Fruit fly (Drosophila melanogaster): ENCODE data around the gene sstn.

Gene sstn

dm6 chr3L:15107776-15108379, 13.4 kb upstream of the sstn start (continued):
- TF ChIP-seq CG18476 (GFP tag; optimal IDR thresholded peaks at IDR 0.05) (peak; percentile 11), CG3838 (GFP tag; optimal IDR thresholded peaks at IDR 0.05) (no peak), seq (GFP tag; IDR thresholded peaks at IDR 0.05) (no peak), inv (GFP tag; IDR thresholded peaks at IDR 0.05; ENCODE audit: partially characterized antibody) (no peak), CG9609 (GFP tag; optimal IDR thresholded peaks at IDR 0.05) (no peak), Xrp1 (GFP tag; IDR thresholded peaks at IDR 0.05) (peak; percentile 68; the same call in 1 of the 2 replicates), CG2712 (tag; optimal IDR thresholded peaks at IDR 0.05) (peak; percentile 83), Pdp1 (GFP tag; optimal IDR thresholded peaks at IDR 0.05) (peak in 1 of 2 experiments; percentile 41), CG3065 (GFP tag; optimal IDR thresholded peaks at IDR 0.05) (no peak), CG34376 (GFP tag; optimal IDR thresholded peaks at IDR 0.05) (no peak), CG16779 (GFP tag; IDR thresholded peaks at IDR 0.05) (no peak), gsb-n (tag; optimal IDR thresholded peaks at IDR 0.05) (peak; percentile 65), peb (GFP tag; IDR thresholded peaks at IDR 0.05) (no peak), ash1 (GFP tag; optimal IDR thresholded peaks at IDR 0.05) (no peak), H15 (GFP tag; IDR thresholded peaks at IDR 0.05) (no peak), odd (GFP tag; optimal IDR thresholded peaks at IDR 0.05) (no peak), HLH54F (GFP tag; optimal IDR thresholded peaks at IDR 0.05) (no peak), disco-r (GFP tag; optimal IDR thresholded peaks at IDR 0.05) (no peak), oc (tag; optimal IDR thresholded peaks at IDR 0.05) (no peak), ssp (GFP tag; IDR thresholded peaks at IDR 0.05) (0 out of 2 replicates have a peak, but pooled peaks have one; percentile 16), Mrtf (GFP tag; IDR thresholded peaks at IDR 0.05) (no peak), CG13775 (GFP tag; optimal IDR thresholded peaks at IDR 0.05) (peak; percentile 25), Mes4 (GFP tag; optimal IDR thresholded peaks at IDR 0.05) (no peak), hbn (GFP tag; IDR thresholded peaks at IDR 0.05; ENCODE audit: partially characterized antibody) (no peak), Optix (GFP tag; IDR thresholded peaks at IDR 0.05) (no peak), Myb (GFP tag; optimal IDR thresholded peaks at IDR 0.05) (no peak), Sry-β (GFP tag; optimal IDR thresholded peaks at IDR 0.05) (no peak), Atf6 (GFP tag; IDR thresholded peaks at IDR 0.05) (no peak), CG17568 (GFP tag; optimal IDR thresholded peaks at IDR 0.05) (no peak), jumu (GFP tag; optimal IDR thresholded peaks at IDR 0.05) (no peak), Mad (GFP tag; optimal IDR thresholded peaks at IDR 0.05) (no peak), Stat92E (GFP tag; optimal IDR thresholded peaks at IDR 0.05) (no peak), cas (GFP tag; IDR thresholded peaks at IDR 0.05) (no peak), tup (GFP tag; optimal IDR thresholded peaks at IDR 0.05) (no peak), ap (GFP tag; IDR thresholded peaks at IDR 0.05) (no peak), CG17829 (tag; optimal IDR thresholded peaks at IDR 0.05) (peak; percentile 76), CrebB (tag; optimal IDR thresholded peaks at IDR 0.05) (no peak), CG8281 (tag; optimal IDR thresholded peaks at IDR 0.05) (no peak), Dip3 (GFP tag; optimal IDR thresholded peaks at IDR 0.05) (no peak), lab (GFP tag; optimal IDR thresholded peaks at IDR 0.05) (no peak), Neu2 (GFP tag; optimal IDR thresholded peaks at IDR 0.05; ENCODE audit: borderline replicate concordance) (no peak), Ptx1 (GFP tag; IDR thresholded peaks at IDR 0.05) (peak; percentile 45; the same call in 1 of the 2 replicates), PHDP (tag; optimal IDR thresholded peaks at IDR 0.05) (peak; percentile 46), Ets65A (GFP tag) (peak; percentile 75), sens (GFP tag) (peak; percentile 81), crc (GFP tag; optimal IDR thresholded peaks at IDR 0.05) (no peak), gsb (GFP tag; IDR thresholded peaks at IDR 0.05) (no peak), CG4730 (GFP tag; IDR thresholded peaks at IDR 0.05) (no peak), Dad (GFP tag; optimal IDR thresholded peaks at IDR 0.05) (no peak), al (GFP tag; IDR thresholded peaks at IDR 0.05) (no peak), tap (tag; optimal IDR thresholded peaks at IDR 0.05) (peak; percentile 32)
